Fruit fly (Drosophila melanogaster) whole organism, prepupa: ENCODE measurements around the gene ninaA.

Experiments used
- CG10669 ChIP-seq: fragments of 200-800 bp; sonication (Bioruptor generic); optimal IDR thresholded peaks from 3 replicates; lab custom pipeline; 2018; ENCODE audit warnings: missing biosample characterization, mild to moderate bottlenecking, missing genetic modification characterization, moderate library complexity
- CG3919 ChIP-seq: fragments of 200-800 bp; sonication (Bioruptor generic); optimal IDR thresholded peaks from 3 replicates; lab custom pipeline; 2016; ENCODE audit warnings: missing biosample characterization, missing genetic modification characterization
- Eip75B ChIP-seq: fragments of 200-800 bp; sonication (Bioruptor generic); optimal IDR thresholded peaks from 3 replicates; lab custom pipeline; 2016; ENCODE audit warnings: missing biosample characterization, missing genetic modification characterization
- Ets96B ChIP-seq: fragments of 200-800 bp; optimal IDR thresholded peaks from 2 replicates; lab custom pipeline; 2019; ENCODE audit warnings: missing biosample characterization, mild to moderate bottlenecking, missing genetic modification characterization, moderate library complexity
- cyc ChIP-seq: fragments of 200-800 bp; sonication (Bioruptor generic); optimal IDR thresholded peaks from 3 replicates; lab custom pipeline; 2016; ENCODE audit warnings: missing biosample characterization, missing genetic modification characterization
- salr ChIP-seq, 2 experiments: fragments of 200-800 bp; sonication (Bioruptor generic); optimal IDR thresholded peaks; 3 replicates each; lab custom pipeline; 2016 to 2018; ENCODE audit warnings: missing biosample characterization in 2 of 2, missing genetic modification characterization in 2 of 2, mild to moderate bottlenecking in 1 of 2
- ss ChIP-seq, 2 experiments: fragments of 200-800 bp; sonication (Bioruptor generic); optimal IDR thresholded peaks; 2 replicates in 1 of 2; 3 replicates in 1 of 2; lab custom pipeline; 2017 to 2018; ENCODE audit warnings: mild to moderate bottlenecking in 2 of 2, missing biosample characterization in 2 of 2, missing genetic modification characterization in 2 of 2, moderate library complexity in 1 of 2

DNA sequence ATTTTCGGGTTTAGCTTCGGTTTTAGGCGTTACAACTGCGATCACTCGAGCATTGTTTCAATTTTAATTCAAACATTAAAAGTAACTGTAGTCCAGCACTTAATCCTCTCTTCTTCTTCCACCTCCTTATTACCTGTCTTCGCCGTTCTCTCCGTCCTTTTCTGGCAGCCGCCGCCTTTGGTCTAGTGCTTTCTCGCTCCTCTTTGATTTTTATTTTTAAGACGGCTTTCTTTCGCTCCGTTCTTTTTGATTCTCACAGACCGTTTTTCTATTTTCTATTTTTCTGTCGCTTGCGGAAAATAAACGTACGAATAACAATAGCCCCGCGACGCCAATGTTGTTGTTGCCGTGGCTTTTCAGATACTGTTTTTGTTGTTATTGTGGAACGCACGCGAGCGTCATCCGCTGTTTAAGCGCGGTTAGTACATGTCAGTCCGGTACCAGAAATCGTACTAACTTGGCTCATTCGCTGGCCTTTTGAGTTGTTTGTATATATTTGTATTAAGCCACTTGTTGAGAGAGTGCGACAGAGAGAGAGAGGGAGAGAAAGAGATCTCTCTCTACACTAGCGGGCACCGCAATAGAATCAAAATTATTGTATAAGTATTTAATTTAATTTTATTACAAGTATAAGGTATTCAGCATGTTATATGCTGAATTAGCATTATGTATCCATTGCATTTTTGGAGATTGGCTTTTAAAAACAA is 9.1 kb upstream of the ninaA start, which contains the start of gene aru:
- TF ChIP-seq cyc (GFP tag; lab: Kevin White, UChicago): no peak
- TF ChIP-seq salr (GFP tag; optimal IDR thresholded peaks at IDR 0.05; lab: Kevin White, UChicago): peak in 1 of 2 experiments; percentile 9
- TF ChIP-seq CG3919: peak; percentile 51
- TF ChIP-seq CG10669 (GFP tag; lab: Kevin White, UChicago): peak; percentile 29
- no peak for TF ChIP-seq Eip75B
- TF ChIP-seq Ets96B: peak; percentile 22
- peak; percentile 34 to 65 for TF ChIP-seq ss (GFP tag; optimal IDR thresholded peaks at IDR 0.05; lab: Kevin White, UChicago)
